Fruit fly (Drosophila melanogaster) whole organism, embryonic: ENCODE measurements around the gene Agpat1.
A peak's percentile ranks its signal among the peaks of the same experiment; 100 is the strongest.

Experiments
- ATbp ChIP-seq: fragments of 200-800 bp; sonication (Bioruptor generic); optimal IDR thresholded peaks from 2 replicates; lab custom pipeline; 2017; ENCODE audit warnings: missing biosample characterization, mild to moderate bottlenecking, missing genetic modification characterization, missing genetic modification reagents
- Ada2b ChIP-seq: fragments of 200-800 bp; sonication (Bioruptor generic); IDR thresholded peaks from 2 replicates; pipeline ENCODE4 v1.3.6; 2022; ENCODE audit warnings: missing biosample characterization, missing genetic modification characterization
- Antp ChIP-seq: fragments of 200-800 bp; sonication (Bioruptor generic); optimal IDR thresholded peaks from 3 replicates; lab custom pipeline; 2016; ENCODE audit warnings: missing biosample characterization, missing genetic modification characterization
- Atf-2 ChIP-seq: fragments of 200-800 bp; sonication (Bioruptor generic); optimal IDR thresholded peaks from 2 replicates; lab custom pipeline; 2016; ENCODE audit warnings: missing biosample characterization, missing genetic modification characterization
- Awh ChIP-seq: fragments of 200-800 bp; sonication (Bioruptor generic); IDR thresholded peaks from 2 replicates; pipeline ENCODE4, ENCODE4 v1.3.6; 2022; ENCODE audit warnings: missing biosample characterization, missing genetic modification characterization
- CG10209 ChIP-seq: fragments of 200-800 bp; sonication (Bioruptor generic); optimal IDR thresholded peaks from 3 replicates; lab custom pipeline; 2017; ENCODE audit warnings: missing biosample characterization, mild to moderate bottlenecking, missing genetic modification characterization, missing genetic modification reagents
- CG10543 ChIP-seq: fragments of 200-800 bp; sonication (Bioruptor generic); optimal IDR thresholded peaks from 3 replicates; lab custom pipeline; 2017; ENCODE audit warnings: missing biosample characterization, mild to moderate bottlenecking, missing genetic modification characterization, moderate library complexity
- CG14667 ChIP-seq: fragments of 200-800 bp; sonication (Bioruptor generic); IDR thresholded peaks from 2 replicates; pipeline ENCODE4 v1.3.6; 2022; ENCODE audit warnings: missing biosample characterization, missing genetic modification characterization
- CG14710 ChIP-seq: fragments of 200-800 bp; sonication (Bioruptor generic); optimal IDR thresholded peaks from 3 replicates; lab custom pipeline; 2019; ENCODE audit warnings: missing biosample characterization, mild to moderate bottlenecking, missing genetic modification characterization, moderate library complexity
- CG14860 ChIP-seq: fragments of 200-800 bp; sonication (Bioruptor generic); IDR thresholded peaks from 3 replicates; pipeline ENCODE4 v1.3.6; 2022; ENCODE audit warnings: missing biosample characterization, missing genetic modification characterization; ENCODE audit not compliant: partially characterized antibody
- CG1647 ChIP-seq: fragments of 200-800 bp; sonication (Bioruptor generic); optimal IDR thresholded peaks from 3 replicates; lab custom pipeline; 2016; ENCODE audit warnings: missing biosample characterization, missing genetic modification characterization
- CG17912 ChIP-seq: fragments of 200-800 bp; sonication (Bioruptor generic); optimal IDR thresholded peaks from 2 replicates; lab custom pipeline; 2018; ENCODE audit warnings: missing biosample characterization, mild to moderate bottlenecking, missing genetic modification characterization
- CG2202 ChIP-seq: fragments of 200-800 bp; sonication (Bioruptor generic); optimal IDR thresholded peaks from 2 replicates; lab custom pipeline; 2018; ENCODE audit warnings: missing biosample characterization, mild to moderate bottlenecking, missing genetic modification characterization
- CG30020 ChIP-seq: fragments of 200-800 bp; optimal IDR thresholded peaks from 2 replicates; lab custom pipeline; 2019; ENCODE audit warnings: missing biosample characterization, mild to moderate bottlenecking, missing genetic modification characterization, moderate library complexity
- CG31224 ChIP-seq: fragments of 200-800 bp; sonication (Bioruptor generic); IDR thresholded peaks from 2 replicates; pipeline ENCODE4 v1.3.6; 2022; ENCODE audit warnings: missing biosample characterization, missing genetic modification characterization
- CG31388 ChIP-seq: fragments of 200-800 bp; sonication (Bioruptor generic); optimal IDR thresholded peaks from 2 replicates; lab custom pipeline; 2016; ENCODE audit warnings: missing biosample characterization, missing genetic modification characterization
- CG34224 ChIP-seq: fragments of 200-800 bp; sonication (Bioruptor generic); IDR thresholded peaks from 3 replicates; pipeline ENCODE4 v1.3.6; 2022; ENCODE audit warnings: missing biosample characterization, missing genetic modification characterization; ENCODE audit not compliant: partially characterized antibody
- CG4360 ChIP-seq: fragments of 200-800 bp; sonication (Bioruptor generic); IDR thresholded peaks from 2 replicates; pipeline ENCODE4 v1.3.6; 2022; ENCODE audit warnings: missing biosample characterization, missing genetic modification characterization
- CG4707 ChIP-seq: fragments of 200-800 bp; sonication (Bioruptor generic); optimal IDR thresholded peaks from 2 replicates; lab custom pipeline; 2018; ENCODE audit warnings: missing biosample characterization, mild to moderate bottlenecking, missing genetic modification characterization, moderate library complexity
- CG4820 ChIP-seq: fragments of 200-800 bp; sonication (Bioruptor generic); optimal IDR thresholded peaks from 3 replicates; lab custom pipeline; 2016; ENCODE audit warnings: missing biosample characterization, missing genetic modification characterization
- CG7987 ChIP-seq: fragments of 200-800 bp; sonication (Bioruptor generic); optimal IDR thresholded peaks from 2 replicates; lab custom pipeline; 2018; ENCODE audit warnings: missing biosample characterization, mild to moderate bottlenecking, missing genetic modification characterization, moderate library complexity
- CG8359 ChIP-seq: fragments of 200-800 bp; sonication (Bioruptor generic); optimal IDR thresholded peaks from 2 replicates; lab custom pipeline; 2017; ENCODE audit warnings: missing biosample characterization, mild to moderate bottlenecking, missing genetic modification characterization, borderline replicate concordance
- CG9876 ChIP-seq: fragments of 200-800 bp; sonication (Bioruptor generic); optimal IDR thresholded peaks from 2 replicates; lab custom pipeline; 2016; ENCODE audit warnings: missing biosample characterization, missing genetic modification characterization
- CoRest ChIP-seq: fragments of 200-800 bp; sonication (Bioruptor generic); optimal IDR thresholded peaks from 3 replicates; lab custom pipeline; 2018; ENCODE audit warnings: missing biosample characterization, mild to moderate bottlenecking, missing genetic modification characterization, moderate library complexity
- Dfd ChIP-seq, 2 experiments: fragments of >200 bp; optimal IDR thresholded peaks; 2 replicates each; lab custom pipeline; 2017; ENCODE audit warnings: missing biosample characterization in 2 of 2, missing genetic modification characterization in 2 of 2
- Fer1 ChIP-seq: fragments of 200-800 bp; sonication (Bioruptor generic); optimal IDR thresholded peaks from 2 replicates; lab custom pipeline; 2017; ENCODE audit warnings: missing biosample characterization, mild to moderate bottlenecking, missing genetic modification characterization
- Fer2 ChIP-seq: fragments of 200-800 bp; sonication (Bioruptor generic); optimal IDR thresholded peaks from 2 replicates; lab custom pipeline; 2018; ENCODE audit warnings: missing biosample characterization, mild to moderate bottlenecking, missing genetic modification characterization, moderate library complexity
- Fer3 ChIP-seq: fragments of 200-800 bp; sonication (Bioruptor generic); optimal IDR thresholded peaks from 2 replicates; lab custom pipeline; 2018; ENCODE audit warnings: missing biosample characterization, mild to moderate bottlenecking, missing genetic modification characterization, moderate library complexity
- HmgZ ChIP-seq: fragments of 200-800 bp; sonication (Bioruptor generic); optimal IDR thresholded peaks from 2 replicates; lab custom pipeline; 2018; ENCODE audit warnings: missing biosample characterization, mild to moderate bottlenecking, missing genetic modification characterization
- Hsf ChIP-seq: fragments of 200-800 bp; sonication (Bioruptor generic); optimal IDR thresholded peaks from 3 replicates; lab custom pipeline; 2016; ENCODE audit warnings: missing biosample characterization, missing genetic modification characterization
- Lhr ChIP-seq: fragments of 200-800 bp; sonication (Bioruptor generic); optimal IDR thresholded peaks from 3 replicates; lab custom pipeline; 2017; ENCODE audit warnings: mild to moderate bottlenecking, missing biosample characterization, missing genetic modification reagents, missing genetic modification characterization
- Meics ChIP-seq: fragments of 200-800 bp; sonication (Bioruptor generic); optimal IDR thresholded peaks from 2 replicates; lab custom pipeline; 2017; ENCODE audit warnings: missing biosample characterization, mild to moderate bottlenecking, missing genetic modification characterization
- Oaz ChIP-seq: fragments of 200-800 bp; sonication (Bioruptor generic); IDR thresholded peaks from 2 replicates; pipeline ENCODE4 v1.3.6; 2022; ENCODE audit warnings: missing biosample characterization, missing genetic modification characterization
- abd-A ChIP-seq: fragments of 200-800 bp; sonication (Bioruptor generic); optimal IDR thresholded peaks from 3 replicates; lab custom pipeline; 2019; ENCODE audit warnings: missing biosample characterization, mild to moderate bottlenecking, missing genetic modification characterization, moderate library complexity
- ash1 ChIP-seq: fragments of 200-800 bp; sonication (Bioruptor generic); optimal IDR thresholded peaks from 2 replicates; lab custom pipeline; 2018; ENCODE audit warnings: missing biosample characterization, mild to moderate bottlenecking, missing genetic modification characterization
- chif ChIP-seq, 2 experiments: fragments of 200-800 bp; sonication (Bioruptor generic); optimal IDR thresholded peaks; 3 replicates each; lab custom pipeline; 2016; ENCODE audit warnings: missing biosample characterization in 2 of 2, missing genetic modification characterization in 2 of 2
- chm ChIP-seq: fragments of 200-800 bp; sonication (Bioruptor generic); IDR thresholded peaks from 2 replicates; pipeline ENCODE4 v1.3.6; 2022; ENCODE audit warnings: missing biosample characterization, missing genetic modification characterization
- ci ChIP-seq: fragments of 200-800 bp; sonication (Bioruptor generic); IDR thresholded peaks from 3 replicates; pipeline ENCODE4 v1.3.6; 2022; ENCODE audit warnings: missing biosample characterization, missing genetic modification characterization
- crp ChIP-seq, 2 experiments: fragments of 200-800 bp; sonication (Bioruptor generic); optimal IDR thresholded peaks; 2 replicates in 1 of 2; 3 replicates in 1 of 2; lab custom pipeline; 2017; ENCODE audit warnings: missing biosample characterization in 2 of 2, missing genetic modification characterization in 2 of 2, mild to moderate bottlenecking in 1 of 2, moderate library complexity in 1 of 2
- da ChIP-seq: fragments of 200-800 bp; sonication (Bioruptor generic); optimal IDR thresholded peaks from 2 replicates; lab custom pipeline; 2016; ENCODE audit warnings: missing biosample characterization, missing genetic modification characterization
- fru ChIP-seq: fragments of >200 bp; optimal IDR thresholded peaks from 2 replicates; lab custom pipeline; 2017
- grau ChIP-seq: fragments of 200-800 bp; optimal IDR thresholded peaks from 3 replicates; lab custom pipeline; 2019; ENCODE audit warnings: missing biosample characterization, mild to moderate bottlenecking, missing genetic modification characterization, moderate library complexity
- gsb ChIP-seq: fragments of 200-800 bp; sonication (Bioruptor generic); IDR thresholded peaks from 2 replicates; pipeline ENCODE4 v1.3.6; 2022; ENCODE audit warnings: missing biosample characterization, missing genetic modification characterization
- hth ChIP-seq: fragments of >200 bp; optimal IDR thresholded peaks from 2 replicates; lab custom pipeline; 2017; ENCODE audit warnings: inconsistent platforms
- mld ChIP-seq: fragments of 200-800 bp; sonication (Bioruptor generic); IDR thresholded peaks from 3 replicates; pipeline ENCODE4 v1.3.6; 2022; ENCODE audit warnings: missing biosample characterization, missing genetic modification characterization; ENCODE audit not compliant: partially characterized antibody
- nmo ChIP-seq: fragments of 200-800 bp; sonication (Bioruptor generic); optimal IDR thresholded peaks from 2 replicates; lab custom pipeline; 2018; ENCODE audit warnings: missing biosample characterization, mild to moderate bottlenecking, missing genetic modification characterization, moderate library complexity
- peb ChIP-seq: fragments of 200-800 bp; sonication (Bioruptor generic); IDR thresholded peaks from 2 replicates; pipeline ENCODE4 v1.3.6; 2022; ENCODE audit warnings: missing biosample characterization, missing genetic modification characterization
- slp2 ChIP-seq: fragments of 200-800 bp; sonication (Bioruptor generic); optimal IDR thresholded peaks from 2 replicates; lab custom pipeline; 2016; ENCODE audit warnings: missing biosample characterization, missing genetic modification characterization
- usp ChIP-seq: fragments of >200 bp; optimal IDR thresholded peaks from 2 replicates; lab custom pipeline; 2017; ENCODE audit warnings: missing biosample characterization, missing genetic modification characterization
- vfl ChIP-seq: fragments of 200-800 bp; sonication (Bioruptor generic); optimal IDR thresholded peaks from 2 replicates; lab custom pipeline; 2016; ENCODE audit warnings: missing biosample characterization, missing genetic modification characterization

Gene Agpat1

dm6 chrX:12734710-12735462, 30.2 kb upstream of the Agpat1 start (continued):
- TF ChIP-seq CG9876 (GFP tag; lab: Kevin White, UChicago) (no peak), CoRest (tag; lab: Kevin White, UChicago) (peak; percentile 96), usp (GFP tag; lab: Kevin White, UChicago) (no peak), nmo (GFP tag; lab: Kevin White, UChicago) (peak; percentile 91), ash1 (GFP tag; lab: Kevin White, UChicago) (peak; percentile 81), CG31388 (GFP tag; lab: Kevin White, UChicago) (no peak), CG30020 (tag; lab: Kevin White, UChicago) (peak; percentile 56), chif (GFP tag; optimal IDR thresholded peaks at IDR 0.05; lab: Kevin White, UChicago) (no peak), mld (GFP tag; lab: Robert Waterston, UW) (no peak), CG10209 (GFP tag; lab: Kevin White, UChicago) (peak; percentile 89), Atf-2 (no peak), CG4360 (GFP tag; lab: Robert Waterston, UW) (no peak), Awh (GFP tag; lab: Robert Waterston, UW) (peak; percentile 71), gsb (GFP tag; lab: Robert Waterston, UW) (peak; percentile 83), crp (GFP tag; optimal IDR thresholded peaks at IDR 0.05; lab: Kevin White, UChicago) (no peak), fru (lab: Kevin White, UChicago) (no peak), CG1647 (GFP tag; lab: Kevin White, UChicago) (no peak), CG4820 (GFP tag; lab: Kevin White, UChicago) (peak; percentile 76), Fer3 (peak; percentile 94), CG4707 (GFP tag; lab: Kevin White, UChicago) (peak; percentile 73), CG34224 (GFP tag; lab: Robert Waterston, UW) (no peak), HmgZ (tag; lab: Kevin White, UChicago) (peak; percentile 80), Fer2 (peak; percentile 93), CG31224 (GFP tag; lab: Robert Waterston, UW) (peak; percentile 78), CG14860 (GFP tag; lab: Robert Waterston, UW) (no peak), Oaz (peak; percentile 76), Meics (GFP tag; lab: Kevin White, UChicago) (peak; percentile 92), CG17912 (GFP tag; lab: Kevin White, UChicago) (peak; percentile 80), da (no peak), Antp (GFP tag; lab: Kevin White, UChicago) (no peak), hth (lab: Kevin White, UChicago) (no peak), CG8359 (GFP tag; lab: Kevin White, UChicago) (peak; percentile 76), ATbp (GFP tag; lab: Kevin White, UChicago) (peak; percentile 78), chm (GFP tag; lab: Robert Waterston, UW) (peak; percentile 34), peb (GFP tag; lab: Robert Waterston, UW) (peak; percentile 72), Lhr (GFP tag; lab: Kevin White, UChicago) (peak; percentile 42), ci (GFP tag; lab: Robert Waterston, UW) (peak; percentile 78; the same call in 2 of the 3 replicates), vfl (no peak), Dfd (GFP tag; optimal IDR thresholded peaks at IDR 0.05; lab: Kevin White, UChicago) (no peak), CG10543 (peak; percentile 96), Hsf (GFP tag; lab: Kevin White, UChicago) (no peak), abd-A (peak; percentile 98), CG7987 (GFP tag; lab: Kevin White, UChicago) (peak; percentile 53), grau (tag; lab: Kevin White, UChicago) (peak; percentile 100), Ada2b (GFP tag; lab: Robert Waterston, UW) (peak; percentile 90), CG14667 (peak; percentile 85), slp2 (no peak), Fer1 (GFP tag; lab: Kevin White, UChicago) (peak; percentile 92), CG14710 (tag; lab: Kevin White, UChicago) (peak; percentile 81), CG2202 (tag; lab: Kevin White, UChicago) (peak; percentile 50)
